Worm (Caenorhabditis elegans): Measurements from ENCODE around the gene ZK418.7.

Gene ZK418.7

ce11 chrIII:7103940-7104440, 23.4 kb upstream of the ZK418.7 start, which contains the start of gene cpg-2 (continued):
- TF ChIP-seq bed-2 (GFP tag; IDR thresholded peaks at IDR 0.05) (no peak), snpc-3.4 (tag; optimal IDR thresholded peaks at IDR 0.05) (peak; percentile 96), ztf-28 (GFP tag; IDR thresholded peaks at IDR 0.05) (0 out of 2 replicates have a peak, but pooled peaks have one; percentile 20), rcor-1 (GFP tag; IDR thresholded peaks at IDR 0.05) (peak; percentile 91), nhr-120 (GFP tag; IDR thresholded peaks at IDR 0.05) (no peak), fkh-3 (tag; optimal IDR thresholded peaks at IDR 0.05) (no peak), ceh-27 (GFP tag; optimal IDR thresholded peaks at IDR 0.05) (no peak), snpc-1.3 (tag; optimal IDR thresholded peaks at IDR 0.05; ENCODE audit: insufficient read depth) (peak; percentile 89), athp-1 (tag; optimal IDR thresholded peaks at IDR 0.05) (peak; percentile 20), ekl-4 (GFP tag; IDR thresholded peaks at IDR 0.05) (peak; percentile 81), ceh-100 (GFP tag; IDR thresholded peaks at IDR 0.05) (no peak), C17E4.6 (GFP tag; IDR thresholded peaks at IDR 0.05) (peak; percentile 78; the same call in 1 of the 2 replicates), Y53F4B.3 (GFP tag; IDR thresholded peaks at IDR 0.05) (no peak), nhr-179 (tag; optimal IDR thresholded peaks at IDR 0.05) (no peak), F52B5.7 (tag; optimal IDR thresholded peaks at IDR 0.05) (no peak), madf-10 (tag; optimal IDR thresholded peaks at IDR 0.05) (no peak), F49E8.2 (tag; optimal IDR thresholded peaks at IDR 0.05; ENCODE audit: insufficient read depth) (peak; percentile 95), dpl-1 (GFP tag; optimal IDR thresholded peaks at IDR 0.05) (peak; percentile 95), nhr-90 (tag; optimal IDR thresholded peaks at IDR 0.05) (no peak), lin-40 (tag; optimal IDR thresholded peaks at IDR 0.05) (no peak), mcd-1 (GFP tag; IDR thresholded peaks at IDR 0.05) (peak; percentile 81), nfya-1 (tag; optimal IDR thresholded peaks at IDR 0.05; ENCODE audit: borderline replicate concordance, insufficient read depth) (no peak), ztf-22 (GFP tag; optimal IDR thresholded peaks at IDR 0.05) (no peak), Y95B8A.8 (GFP tag; IDR thresholded peaks at IDR 0.05) (peak; percentile 84), Y56A3A.18 (GFP tag; IDR thresholded peaks at IDR 0.05) (no peak), aptf-2 (GFP tag; conservative IDR thresholded peaks at IDR 0.05) (no peak), ztf-6 (GFP tag; IDR thresholded peaks at IDR 0.05) (no peak), hsf-1 (GFP tag; IDR thresholded peaks at IDR 0.05) (peak; percentile 86), lsl-1 (GFP tag; optimal IDR thresholded peaks at IDR 0.05) (peak; percentile 88), snpc-1.1 (tag; optimal IDR thresholded peaks at IDR 0.05; ENCODE audit: insufficient read depth) (peak; percentile 82), mxl-1 (tag; optimal IDR thresholded peaks at IDR 0.05) (no peak), attf-6 (GFP tag; IDR thresholded peaks at IDR 0.05) (peak; percentile 73; the same call in 1 of the 2 replicates), F39B2.1 (GFP tag; IDR thresholded peaks at IDR 0.05) (no peak), F22D6.2 (tag; optimal IDR thresholded peaks at IDR 0.05) (no peak), nhr-27 (tag; optimal IDR thresholded peaks at IDR 0.05) (no peak), lsy-27 (tag; optimal IDR thresholded peaks at IDR 0.05; ENCODE audit: borderline replicate concordance, insufficient read depth) (no peak), somi-1 (GFP tag; optimal IDR thresholded peaks at IDR 0.05) (no peak), tbx-9 (tag; optimal IDR thresholded peaks at IDR 0.05; ENCODE audit: borderline replicate concordance) (no peak), sea-2 (GFP tag; IDR thresholded peaks at IDR 0.05) (no peak), Y79H2A.3 (GFP tag; conservative IDR thresholded peaks at IDR 0.05) (0 out of 2 replicates have a peak, but pooled peaks have one; percentile 67), cebp-1 (GFP tag; IDR thresholded peaks at IDR 0.05) (no peak), cebp-1 (tag; optimal IDR thresholded peaks at IDR 0.05) (no peak), F33H1.4 (GFP tag; IDR thresholded peaks at IDR 0.05) (peak; percentile 85), rec-8 (tag; optimal IDR thresholded peaks at IDR 0.05) (no peak), hlh-12 (tag; optimal IDR thresholded peaks at IDR 0.05) (no peak), ztf-3 (GFP tag; optimal IDR thresholded peaks at IDR 0.05) (no peak), bed-1 (GFP tag; IDR thresholded peaks at IDR 0.05) (no peak)
